Worm (Caenorhabditis elegans) whole organism, young adult: ENCODE measurements around the gene K10H10.9.

ENCODE experiments used
- C06A6.2 ChIP-seq: fragments of 200-800 bp; sonication (Bioruptor generic); conservative IDR thresholded peaks from 2 replicates; pipeline ENCODE4 v1.3.6; 2022; ENCODE audit warnings: missing genetic modification characterization, missing compliant biosample characterization
- D2030.7 ChIP-seq: fragments of 200-800 bp; sonication (Bioruptor generic); IDR thresholded peaks from 2 replicates; pipeline ENCODE4 v1.3.6; 2022; ENCODE audit warnings: missing genetic modification reagents, missing genetic modification characterization, missing compliant biosample characterization
- F33H1.4 ChIP-seq: fragments of 200-800 bp; sonication (Bioruptor generic); IDR thresholded peaks from 2 replicates; pipeline ENCODE4 v1.3.6; 2022; ENCODE audit warnings: missing genetic modification reagents, missing genetic modification characterization, missing compliant biosample characterization
- T07F8.4 ChIP-seq: sonication (generic microtip); optimal IDR thresholded peaks from 2 replicates; lab custom pipeline; 2016; ENCODE audit warnings: mild to moderate bottlenecking, missing genetic modification characterization, moderate library complexity, missing compliant biosample characterization
- T26A5.8 ChIP-seq: sonication (generic microtip); optimal IDR thresholded peaks from 2 replicates; lab custom pipeline; 2016; ENCODE audit warnings: missing genetic modification characterization, missing compliant biosample characterization
- Y53G8AR.9 ChIP-seq: fragments of 200-800 bp; sonication (Bioruptor generic); conservative IDR thresholded peaks from 2 replicates; pipeline ENCODE4 v1.3.6; 2022; ENCODE audit warnings: missing genetic modification reagents, missing genetic modification characterization, missing compliant biosample characterization
- Y67H2A.10 ChIP-seq: fragments of 200-800 bp; sonication (Bioruptor generic); conservative IDR thresholded peaks from 2 replicates; pipeline ENCODE4 v1.3.6; 2022; ENCODE audit warnings: missing genetic modification reagents, missing genetic modification characterization, missing compliant biosample characterization
- Y95B8A.8 ChIP-seq: fragments of 200-800 bp; sonication (Bioruptor generic); IDR thresholded peaks from 2 replicates; pipeline ENCODE4 v1.3.6; 2022; ENCODE audit warnings: missing genetic modification reagents, missing genetic modification characterization, missing compliant biosample characterization
- akir-1 ChIP-seq: fragments of 200-800 bp; sonication (Bioruptor generic); optimal IDR thresholded peaks from 2 replicates; lab custom pipeline; 2018; ENCODE audit warnings: mild to moderate bottlenecking, missing genetic modification characterization, moderate library complexity, missing compliant biosample characterization
- aptf-2 ChIP-seq: fragments of 200-800 bp; sonication (Bioruptor generic); conservative IDR thresholded peaks from 2 replicates; pipeline ENCODE4 v1.3.6; 2022; ENCODE audit warnings: missing genetic modification reagents, missing genetic modification characterization, missing compliant biosample characterization
- atf-7 ChIP-seq: sonication (generic microtip); optimal IDR thresholded peaks from 2 replicates; lab custom pipeline; 2017; ENCODE audit warnings: mild to moderate bottlenecking, missing genetic modification characterization, missing compliant biosample characterization
- athp-1 ChIP-seq: sonication (generic microtip); optimal IDR thresholded peaks from 2 replicates; lab custom pipeline; 2017; ENCODE audit warnings: mild to moderate bottlenecking, missing genetic modification characterization, missing compliant biosample characterization
- attf-5 ChIP-seq: fragments of 200-800 bp; sonication (Bioruptor generic); optimal IDR thresholded peaks from 2 replicates; lab custom pipeline; 2018; ENCODE audit warnings: mild to moderate bottlenecking, missing genetic modification characterization, missing compliant biosample characterization
- attf-6 ChIP-seq: fragments of 200-800 bp; sonication (Bioruptor generic); IDR thresholded peaks from 2 replicates; pipeline ENCODE4 v1.3.6; 2022; ENCODE audit warnings: missing genetic modification reagents, missing genetic modification characterization, missing compliant biosample characterization
- bed-2 ChIP-seq: fragments of 200-800 bp; sonication (Bioruptor generic); IDR thresholded peaks from 2 replicates; pipeline ENCODE4 v1.3.6; 2022; ENCODE audit warnings: missing genetic modification reagents, missing genetic modification characterization, missing compliant biosample characterization
- cebp-1 ChIP-seq, 2 experiments: fragments of 200-800 bp in 1 of 2; sonication (Bioruptor generic) in 1 of 2; sonication (generic microtip) in 1 of 2; IDR thresholded peaks in 1 of 2; optimal IDR thresholded peaks in 1 of 2; 2 replicates each; pipeline versions ENCODE4 v1.3.6 to Lab custom; 2017 to 2022; ENCODE audit warnings: missing compliant biosample characterization in 2 of 2, missing genetic modification characterization in 2 of 2, mild to moderate bottlenecking in 1 of 2, missing genetic modification reagents in 1 of 2, moderate library complexity in 1 of 2
- ceh-100 ChIP-seq: fragments of 200-800 bp; sonication (Bioruptor generic); IDR thresholded peaks from 2 replicates; pipeline ENCODE4 v1.3.6; 2022; ENCODE audit warnings: missing genetic modification reagents, missing genetic modification characterization, missing compliant biosample characterization
- ceh-27 ChIP-seq: fragments of 200-800 bp; sonication (Bioruptor generic); optimal IDR thresholded peaks from 2 replicates; lab custom pipeline; 2018; ENCODE audit warnings: mild to moderate bottlenecking, missing genetic modification characterization, moderate library complexity, missing compliant biosample characterization
- ceh-58 ChIP-seq: fragments of 200-800 bp; sonication (Bioruptor generic); IDR thresholded peaks from 2 replicates; pipeline ENCODE4 v1.3.6; 2022; ENCODE audit warnings: missing genetic modification characterization, missing compliant biosample characterization
- ceh-91 ChIP-seq: fragments of 200-800 bp; sonication (Bioruptor generic); IDR thresholded peaks from 2 replicates; pipeline ENCODE4 v1.3.6; 2022; ENCODE audit warnings: missing genetic modification reagents, missing genetic modification characterization, missing compliant biosample characterization
- dox-1 ChIP-seq: fragments of 200-800 bp; sonication (Bioruptor generic); IDR thresholded peaks from 2 replicates; pipeline ENCODE4 v1.3.6; 2022; ENCODE audit warnings: missing genetic modification reagents, missing genetic modification characterization, missing compliant biosample characterization
- egrh-3 ChIP-seq: fragments of 200-800 bp; sonication (Bioruptor generic); IDR thresholded peaks from 2 replicates; pipeline ENCODE4 v1.3.6; 2022; ENCODE audit warnings: missing genetic modification reagents, missing genetic modification characterization, missing compliant biosample characterization
- hmg-1.2 ChIP-seq: fragments of 200-800 bp; sonication (Bioruptor generic); IDR thresholded peaks from 2 replicates; pipeline ENCODE4 v1.3.6; 2022; ENCODE audit warnings: missing genetic modification reagents, missing genetic modification characterization, missing compliant biosample characterization
- let-607 ChIP-seq, 2 experiments: fragments of 200-800 bp in 1 of 2; sonication (Bioruptor generic) in 1 of 2; sonication (generic microtip) in 1 of 2; optimal IDR thresholded peaks; 2 replicates each; lab custom pipeline; 2016 to 2018; ENCODE audit warnings: mild to moderate bottlenecking in 2 of 2, missing compliant biosample characterization in 2 of 2, missing genetic modification characterization in 2 of 2, moderate library complexity in 2 of 2, missing genotype in 1 of 2
- lin-40 ChIP-seq: sonication (generic microtip); optimal IDR thresholded peaks from 2 replicates; lab custom pipeline; 2016; ENCODE audit warnings: missing genetic modification characterization, mild to moderate bottlenecking, missing compliant biosample characterization, missing genotype, missing genetic modification reagents
- lin-54 ChIP-seq: fragments of 200-800 bp; sonication (Bioruptor generic); optimal IDR thresholded peaks from 2 replicates; lab custom pipeline; 2018; ENCODE audit warnings: mild to moderate bottlenecking, missing genetic modification characterization, missing compliant biosample characterization
- lsl-1 ChIP-seq: fragments of 200-800 bp; sonication (Bioruptor generic); optimal IDR thresholded peaks from 2 replicates; lab custom pipeline; 2018; ENCODE audit warnings: mild to moderate bottlenecking, missing genetic modification characterization, moderate library complexity, missing compliant biosample characterization
- madf-10 ChIP-seq: sonication (generic microtip); optimal IDR thresholded peaks from 2 replicates; lab custom pipeline; 2016; ENCODE audit warnings: mild to moderate bottlenecking, missing genetic modification characterization, missing compliant biosample characterization
- madf-3 ChIP-seq: fragments of 200-800 bp; sonication (Bioruptor generic); IDR thresholded peaks from 2 replicates; pipeline ENCODE4 v1.3.6; 2022; ENCODE audit warnings: missing genetic modification reagents, missing genetic modification characterization, missing compliant biosample characterization
- madf-6 ChIP-seq: fragments of 200-800 bp; sonication (Bioruptor generic); IDR thresholded peaks from 2 replicates; pipeline ENCODE4 v1.3.6; 2022; ENCODE audit warnings: missing genetic modification reagents, missing genetic modification characterization, missing compliant biosample characterization
- madf-8 ChIP-seq: fragments of 200-800 bp; sonication (Bioruptor generic); conservative IDR thresholded peaks from 2 replicates; pipeline ENCODE4 v1.3.6; 2022; ENCODE audit warnings: missing genetic modification reagents, missing genetic modification characterization, missing compliant biosample characterization
- mcd-1 ChIP-seq: fragments of 200-800 bp; sonication (Bioruptor generic); IDR thresholded peaks from 2 replicates; pipeline ENCODE4 v1.3.6; 2022; ENCODE audit warnings: missing genetic modification reagents, missing genetic modification characterization, missing compliant biosample characterization
- nhr-120 ChIP-seq: fragments of 200-800 bp; sonication (Bioruptor generic); IDR thresholded peaks from 2 replicates; pipeline ENCODE4 v1.3.6; 2022; ENCODE audit warnings: missing genetic modification characterization, missing compliant biosample characterization
- pbrm-1 ChIP-seq: fragments of 200-800 bp; sonication (Bioruptor generic); IDR thresholded peaks from 2 replicates; pipeline ENCODE4 v1.3.6; 2022; ENCODE audit warnings: missing genetic modification reagents, missing genetic modification characterization, missing compliant biosample characterization
- rec-8 ChIP-seq, 2 experiments: sonication (generic microtip); optimal IDR thresholded peaks; 2 replicates each; lab custom pipeline; 2016; ENCODE audit warnings: mild to moderate bottlenecking in 2 of 2, missing genetic modification characterization in 2 of 2, missing genetic modification reagents in 2 of 2, missing genotype in 2 of 2, missing biosample characterization in 1 of 2, missing compliant biosample characterization in 1 of 2, moderate library complexity in 1 of 2
- snpc-3.4 ChIP-seq: sonication (generic microtip); optimal IDR thresholded peaks from 2 replicates; lab custom pipeline; 2017; ENCODE audit warnings: missing genetic modification characterization, mild to moderate bottlenecking, missing compliant biosample characterization, antibody characterized with exemption, moderate library complexity, missing genotype, missing genetic modification reagents
- somi-1 ChIP-seq: fragments of 200-800 bp; sonication (Bioruptor generic); optimal IDR thresholded peaks from 2 replicates; lab custom pipeline; 2018; ENCODE audit warnings: mild to moderate bottlenecking, missing genetic modification characterization, missing compliant biosample characterization
- xnd-1 ChIP-seq: sonication (generic microtip); optimal IDR thresholded peaks from 2 replicates; lab custom pipeline; 2016; ENCODE audit warnings: missing genotype, missing genetic modification reagents, missing genetic modification characterization, missing compliant biosample characterization
- zim-3 ChIP-seq: sonication (generic microtip); optimal IDR thresholded peaks from 2 replicates; lab custom pipeline; 2017; ENCODE audit warnings: mild to moderate bottlenecking, missing genetic modification characterization, moderate library complexity, missing compliant biosample characterization
- ztf-22 ChIP-seq: fragments of 200-800 bp; sonication (Bioruptor generic); optimal IDR thresholded peaks from 2 replicates; lab custom pipeline; 2018; ENCODE audit warnings: mild to moderate bottlenecking, missing genetic modification characterization, moderate library complexity, missing compliant biosample characterization
- ztf-28 ChIP-seq: fragments of 200-800 bp; sonication (Bioruptor generic); IDR thresholded peaks from 2 replicates; pipeline ENCODE4 v1.3.6; 2022; ENCODE audit warnings: missing genetic modification reagents, missing genetic modification characterization, missing compliant biosample characterization
- ztf-3 ChIP-seq: fragments of 200-800 bp; sonication (Bioruptor generic); optimal IDR thresholded peaks from 2 replicates; lab custom pipeline; 2018; ENCODE audit warnings: mild to moderate bottlenecking, missing genetic modification characterization, missing compliant biosample characterization

K10H10.9 gene

DNA sequence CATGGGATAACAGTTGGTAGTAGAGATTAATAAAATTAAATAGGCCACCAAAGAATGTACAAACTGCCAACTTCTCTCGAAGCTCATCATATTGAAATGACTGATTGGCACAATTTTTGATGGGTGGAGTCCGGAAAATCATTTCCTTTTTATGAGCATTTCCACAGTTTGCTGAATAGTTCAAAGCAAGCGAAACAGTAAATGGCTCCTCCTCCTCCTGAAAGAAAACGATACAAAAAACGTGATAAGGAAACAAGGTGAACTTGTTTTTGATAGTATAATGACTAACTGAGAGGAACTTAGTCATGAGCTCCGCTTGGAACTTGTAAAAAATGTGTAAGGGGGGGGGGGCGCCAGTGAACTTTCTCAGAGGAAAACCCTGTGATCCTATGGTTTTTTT lies at the start of gene K10H10.9:
Gene K10H10.9, minus strand, starts transcription at position 101 of the 400 bp plus-strand sequence.
- TF ChIP-seq attf-5 (GFP tag; lab: Kevin White, UChicago) (no peak), let-607 (tag; optimal IDR thresholded peaks at IDR 0.05; lab: Kevin White, UChicago) (no peak), atf-7 (no peak), ceh-91 (no peak), Y67H2A.10 (GFP tag; lab: Robert Waterston, UW) (no peak), F33H1.4 (GFP tag; lab: Robert Waterston, UW) (no peak), pbrm-1 (no peak)

DNA sequence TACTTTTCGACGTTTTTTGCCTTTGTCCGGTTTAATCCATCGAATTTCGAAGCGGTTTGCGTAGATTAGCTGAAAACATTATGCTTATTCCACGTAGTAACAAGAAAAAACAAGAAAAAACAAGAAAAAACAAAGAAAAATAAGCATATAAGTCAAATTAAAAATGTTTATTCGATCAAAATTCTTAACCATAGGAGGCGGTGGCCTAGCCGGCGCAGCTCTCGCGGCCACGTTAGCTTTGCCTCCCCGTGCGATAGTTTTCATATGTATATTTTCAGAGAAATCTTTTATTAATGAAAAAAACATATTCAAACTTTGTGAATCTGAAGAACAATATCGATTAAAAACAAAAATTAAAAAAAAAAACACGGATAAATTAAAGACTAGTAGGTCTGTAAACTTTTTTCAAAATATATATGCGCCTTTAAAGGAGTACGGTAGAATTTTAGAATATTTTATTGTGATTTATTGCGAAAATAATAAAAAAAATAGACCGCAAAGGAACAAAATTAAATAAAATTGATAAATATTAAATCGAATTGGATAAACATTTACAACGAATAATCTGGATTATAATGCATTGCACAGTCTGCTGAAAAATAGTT lies 49.0 kb upstream of the K10H10.9 start:
- TF ChIP-seq lsl-1 (GFP tag; lab: Kevin White, UChicago) (peak; percentile 78), xnd-1 (peak; percentile 79), egrh-3 (GFP tag; lab: Robert Waterston, UW) (peak; percentile 53; the same call in 1 of the 2 replicates), F33H1.4 (GFP tag; lab: Robert Waterston, UW) (peak; percentile 38; the same call in 1 of the 2 replicates), dox-1 (GFP tag; lab: Robert Waterston, UW) (peak; percentile 70), madf-8 (peak; percentile 80), mcd-1 (0 out of 2 replicates have a peak, but pooled peaks have one; percentile 35), madf-6 (GFP tag; lab: Robert Waterston, UW) (peak; percentile 70), ceh-91 (peak; percentile 40; the same call in 1 of the 2 replicates), hmg-1.2 (GFP tag; lab: Robert Waterston, UW) (peak; percentile 97), ztf-28 (GFP tag; lab: Robert Waterston, UW) (0 out of 2 replicates have a peak, but pooled peaks have one; percentile 36), D2030.7 (GFP tag; lab: Robert Waterston, UW) (peak; percentile 43; the same call in 1 of the 2 replicates)
- TF ChIP-seq, all 124 proteins: peak for 12; not testable (repeated sequence) for 112

DNA sequence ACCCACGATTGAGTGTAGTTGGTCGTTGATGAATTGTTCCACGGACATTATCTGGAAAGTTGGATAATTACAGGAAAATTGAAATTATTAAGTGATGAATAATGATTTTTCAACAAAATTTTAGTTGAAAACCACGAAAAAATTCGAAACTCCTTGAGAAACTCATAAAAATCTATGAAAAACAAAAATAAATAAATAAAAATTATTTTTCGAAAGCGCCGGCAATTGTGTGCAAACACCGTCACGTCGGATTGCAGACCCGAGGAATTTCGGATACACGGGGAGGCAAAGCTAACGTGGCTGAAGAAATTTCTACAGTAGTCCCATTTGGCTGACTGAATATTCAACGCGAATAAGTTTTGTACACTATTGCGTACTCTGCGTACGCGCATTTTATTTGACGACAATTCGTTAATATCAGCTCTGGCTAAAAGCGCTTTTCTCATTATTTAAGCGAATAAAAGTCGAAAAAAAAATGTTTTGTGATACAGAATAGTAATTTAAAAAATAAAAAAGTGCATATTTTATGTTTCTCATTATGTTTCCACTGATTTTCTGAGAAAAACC lies 46.7 kb upstream of the K10H10.9 start, which contains the start of gene mog-4:
Gene mog-4, minus strand, starts transcription at position 51 of the 567 bp plus-strand sequence.
- TF ChIP-seq Y95B8A.8 (GFP tag; lab: Robert Waterston, UW) (peak; percentile 99), ztf-3 (GFP tag; lab: Kevin White, UChicago) (peak; percentile 81), ztf-28 (GFP tag; lab: Robert Waterston, UW) (peak; percentile 100), T07F8.4 (tag; lab: Kevin White, UChicago) (peak; percentile 48), ceh-100 (GFP tag; lab: Robert Waterston, UW) (peak; percentile 96), cebp-1 (GFP tag; IDR thresholded peaks at IDR 0.05; lab: Robert Waterston, UW) (peak; percentile 97), cebp-1 (tag; optimal IDR thresholded peaks at IDR 0.05; lab: Kevin White, UChicago) (peak; percentile 94), akir-1 (GFP tag; lab: Kevin White, UChicago) (peak; percentile 89), nhr-120 (GFP tag; lab: Robert Waterston, UW) (peak; percentile 98), athp-1 (tag; lab: Kevin White, UChicago) (peak; percentile 97), T26A5.8 (tag; lab: Kevin White, UChicago) (peak; percentile 7), ceh-91 (peak; percentile 100), rec-8 (tag; optimal IDR thresholded peaks at IDR 0.05; lab: Kevin White, UChicago) (peak; percentile 62 to 86), madf-8 (peak; percentile 99), somi-1 (GFP tag; lab: Kevin White, UChicago) (peak; percentile 96), zim-3 (tag; lab: Kevin White, UChicago) (peak; percentile 81), madf-3 (GFP tag; lab: Robert Waterston, UW) (peak; percentile 98), Y53G8AR.9 (GFP tag; lab: Robert Waterston, UW) (peak; percentile 99), attf-6 (peak; percentile 92), bed-2 (peak; percentile 100), lin-40 (tag; lab: Kevin White, UChicago) (peak; percentile 98), madf-10 (tag; lab: Kevin White, UChicago) (peak; percentile 93), ztf-22 (GFP tag; lab: Kevin White, UChicago) (peak; percentile 80), snpc-3.4 (tag; lab: Kevin White, UChicago) (peak; percentile 18), ceh-58 (0 out of 2 replicates have a peak, but pooled peaks have one; percentile 15), ceh-27 (GFP tag; lab: Kevin White, UChicago) (peak; percentile 97), lin-54 (peak; percentile 97), C06A6.2 (GFP tag; lab: Robert Waterston, UW) (peak; percentile 98), mcd-1 (peak; percentile 99), aptf-2 (GFP tag; lab: Robert Waterston, UW) (peak; percentile 99)
